Fruit fly (Drosophila melanogaster): Measurements from ENCODE around the gene Chsy.

The Chsy gene

DNA sequence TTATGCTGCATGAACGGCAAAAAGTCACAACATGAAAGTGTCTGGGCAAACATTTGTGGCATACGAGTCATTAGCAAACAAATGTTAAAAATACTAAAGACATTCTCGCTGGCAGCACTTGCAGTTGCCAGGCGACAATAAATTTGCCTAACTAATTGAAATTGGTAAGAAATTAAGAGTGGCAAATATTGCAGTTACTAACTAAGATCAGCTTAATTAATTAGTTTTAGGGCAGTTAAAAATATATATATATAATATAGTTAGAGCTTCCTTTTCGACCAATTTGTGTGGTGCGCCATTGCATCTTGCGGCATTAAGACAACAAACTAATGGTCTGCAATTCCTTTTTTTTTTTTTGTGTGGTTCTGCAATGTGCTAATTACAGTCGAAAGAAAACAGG is 24.6 kb upstream of the Chsy start (continued):
- TF ChIP-seq dan (GFP tag; IDR thresholded peaks at IDR 0.05): no peak
- TF ChIP-seq CG17568 (GFP tag; optimal IDR thresholded peaks at IDR 0.05): no peak
- TF ChIP-seq ara (GFP tag; IDR thresholded peaks at IDR 0.05): peak; percentile 84
- peak; percentile 18 for TF ChIP-seq CG1602 (GFP tag; optimal IDR thresholded peaks at IDR 0.05)
- no peak for TF ChIP-seq Ets65A (GFP tag)
- peak; percentile 19 for TF ChIP-seq grau (tag; optimal IDR thresholded peaks at IDR 0.05)
- 0 out of 3 replicates have a peak, but pooled peaks have one; percentile 35 for TF ChIP-seq H15 (GFP tag; IDR thresholded peaks at IDR 0.05)
- peak; percentile 26 for TF ChIP-seq CoRest (tag; optimal IDR thresholded peaks at IDR 0.05)
- no peak for TF ChIP-seq Mes4 (GFP tag; optimal IDR thresholded peaks at IDR 0.05)
- TF ChIP-seq Xrp1 (GFP tag; IDR thresholded peaks at IDR 0.05): peak; percentile 79
- TF ChIP-seq CG7839 (tag; optimal IDR thresholded peaks at IDR 0.05): peak; percentile 19
- no peak for TF ChIP-seq dimm (GFP tag; IDR thresholded peaks at IDR 0.05)
- no peak for TF ChIP-seq ham (GFP tag; IDR thresholded peaks at IDR 0.05)
- TF ChIP-seq B-H1 (GFP tag; IDR thresholded peaks at IDR 0.05): peak; percentile 47; the same call in 1 of the 3 replicates
- TF ChIP-seq sens (GFP tag): peak; percentile 61
- 0 out of 2 replicates have a peak, but pooled peaks have one; percentile 24 for TF ChIP-seq peb (GFP tag; IDR thresholded peaks at IDR 0.05)
- TF ChIP-seq zfh1 (GFP tag; IDR thresholded peaks at IDR 0.05): peak; percentile 75
- no peak for TF ChIP-seq Bgb (GFP tag; IDR thresholded peaks at IDR 0.05; ENCODE audit: partially characterized antibody)
- no peak for TF ChIP-seq sc (optimal IDR thresholded peaks at IDR 0.05)
- peak; percentile 22 for TF ChIP-seq sc (GFP tag; optimal IDR thresholded peaks at IDR 0.05)
- peak; percentile 35; the same call in 1 of the 3 replicates for TF ChIP-seq CG17361 (GFP tag; IDR thresholded peaks at IDR 0.05)
- TF ChIP-seq sisA (GFP tag; IDR thresholded peaks at IDR 0.05): peak; percentile 30; the same call in 1 of the 2 replicates
- peak; percentile 39 for TF ChIP-seq CG2678 (tag; optimal IDR thresholded peaks at IDR 0.05)
- peak; percentile 13 for TF ChIP-seq lab (GFP tag; optimal IDR thresholded peaks at IDR 0.05)
- TF ChIP-seq CG34422 (GFP tag; IDR thresholded peaks at IDR 0.05): peak; percentile 36; the same call in 1 of the 3 replicates
- TF ChIP-seq ftz-f1 (GFP tag; optimal IDR thresholded peaks at IDR 0.05): no peak
- peak; percentile 44 for TF ChIP-seq fd96Cb (tag; optimal IDR thresholded peaks at IDR 0.05)
- TF ChIP-seq stc (GFP tag; IDR thresholded peaks at IDR 0.05): peak; percentile 57
- no peak for TF ChIP-seq inv (GFP tag; IDR thresholded peaks at IDR 0.05; ENCODE audit: partially characterized antibody)
- no peak for TF ChIP-seq lov (optimal IDR thresholded peaks at IDR 0.05)
- TF ChIP-seq lov (GFP tag; IDR thresholded peaks at IDR 0.05): peak; percentile 80; the same call in 2 of the 3 replicates
- peak; percentile 44 for TF ChIP-seq CG17829 (tag; optimal IDR thresholded peaks at IDR 0.05)
- TF ChIP-seq Sox102F (GFP tag; optimal IDR thresholded peaks at IDR 0.05): peak; percentile 70
- TF ChIP-seq sens-2 (GFP tag; IDR thresholded peaks at IDR 0.05): peak; percentile 54; the same call in 1 of the 2 replicates
- TF ChIP-seq gro (GFP tag; optimal IDR thresholded peaks at IDR 0.05): no peak
- TF ChIP-seq trem (tag; optimal IDR thresholded peaks at IDR 0.05): peak; percentile 23
- peak; percentile 16 for TF ChIP-seq CG8924 (tag; optimal IDR thresholded peaks at IDR 0.05)
- peak; percentile 39 for TF ChIP-seq CG13775 (GFP tag; optimal IDR thresholded peaks at IDR 0.05)
- peak; percentile 49 for TF ChIP-seq unpg (GFP tag; optimal IDR thresholded peaks at IDR 0.05)
- no peak for TF ChIP-seq gt (GFP tag; IDR thresholded peaks at IDR 0.05)
- peak; percentile 57; the same call in 1 of the 2 replicates for TF ChIP-seq chm (GFP tag; IDR thresholded peaks at IDR 0.05)
- TF ChIP-seq CG4360 (GFP tag; IDR thresholded peaks at IDR 0.05): 0 out of 2 replicates have a peak, but pooled peaks have one; percentile 11
- TF ChIP-seq zen (tag; optimal IDR thresholded peaks at IDR 0.05): peak; percentile 49
- TF ChIP-seq CG2889 (GFP tag; IDR thresholded peaks at IDR 0.05): 0 out of 3 replicates have a peak, but pooled peaks have one; percentile 12
- TF ChIP-seq CG14710 (tag; optimal IDR thresholded peaks at IDR 0.05): peak; percentile 17
- peak; percentile 49 for TF ChIP-seq dmrt11E (tag; optimal IDR thresholded peaks at IDR 0.05)
- peak; percentile 50 for TF ChIP-seq CG2712 (tag; optimal IDR thresholded peaks at IDR 0.05)
- TF ChIP-seq CG4404 (GFP tag; IDR thresholded peaks at IDR 0.05): 0 out of 2 replicates have a peak, but pooled peaks have one; percentile 16
- no peak for TF ChIP-seq CG10431 (GFP tag; optimal IDR thresholded peaks at IDR 0.05)
- 0 out of 3 replicates have a peak, but pooled peaks have one; percentile 35 for TF ChIP-seq gce (GFP tag; IDR thresholded peaks at IDR 0.05)
- no peak for TF ChIP-seq CG8944 (GFP tag; optimal IDR thresholded peaks at IDR 0.05)
- TF ChIP-seq Spps (tag; optimal IDR thresholded peaks at IDR 0.05): peak; percentile 45

All from whole organism, embryonic.